Fruit fly (Drosophila melanogaster) whole organism, embryonic: Measurements from ENCODE around the gene CG32032.
A peak's percentile ranks its signal among the peaks of the same experiment; 100 is the strongest.

Source experiments
- CG10274 ChIP-seq: fragments of 200-800 bp; sonication (Bioruptor generic); optimal IDR thresholded peaks from 3 replicates; lab custom pipeline; 2017; ENCODE audit warnings: missing biosample characterization, mild to moderate bottlenecking, missing genetic modification characterization
- CG10431 ChIP-seq: fragments of 200-800 bp; sonication (Bioruptor generic); optimal IDR thresholded peaks from 3 replicates; lab custom pipeline; 2018; ENCODE audit warnings: missing biosample characterization, mild to moderate bottlenecking, missing genetic modification characterization
- CG10543 ChIP-seq: fragments of 200-800 bp; sonication (Bioruptor generic); optimal IDR thresholded peaks from 3 replicates; lab custom pipeline; 2017; ENCODE audit warnings: missing biosample characterization, mild to moderate bottlenecking, missing genetic modification characterization, moderate library complexity
- CG10565 ChIP-seq: fragments of 200-800 bp; sonication (Bioruptor generic); optimal IDR thresholded peaks from 3 replicates; lab custom pipeline; 2016; ENCODE audit warnings: missing biosample characterization, mild to moderate bottlenecking, missing genetic modification characterization
- CG10959 ChIP-seq: fragments of 200-800 bp; sonication (Bioruptor generic); IDR thresholded peaks from 2 replicates; pipeline ENCODE4 v1.3.6; 2022; ENCODE audit warnings: missing biosample characterization, missing genetic modification characterization
- CG11456 ChIP-seq: fragments of 200-800 bp; sonication (Bioruptor generic); IDR thresholded peaks from 3 replicates; pipeline ENCODE4 v1.3.6; 2022; ENCODE audit warnings: missing biosample characterization, missing genetic modification characterization
- CG11695 ChIP-seq: fragments of 200-800 bp; sonication (Bioruptor generic); IDR thresholded peaks from 3 replicates; pipeline ENCODE4 v1.3.6; 2022; ENCODE audit warnings: missing biosample characterization, missing genetic modification characterization
- CG16779 ChIP-seq: fragments of 200-800 bp; sonication (Bioruptor generic); IDR thresholded peaks from 2 replicates; pipeline ENCODE4 v1.3.6; 2022; ENCODE audit warnings: missing biosample characterization, missing genetic modification characterization
- CG17568 ChIP-seq: fragments of 200-800 bp; sonication (Bioruptor generic); optimal IDR thresholded peaks from 2 replicates; lab custom pipeline; 2018; ENCODE audit warnings: missing biosample characterization, mild to moderate bottlenecking, missing genetic modification characterization, moderate library complexity
- CG18764 ChIP-seq: fragments of 200-800 bp; sonication (Bioruptor generic); optimal IDR thresholded peaks from 3 replicates; lab custom pipeline; 2016; ENCODE audit warnings: missing biosample characterization, missing genetic modification characterization
- CG31224 ChIP-seq: fragments of 200-800 bp; sonication (Bioruptor generic); IDR thresholded peaks from 2 replicates; pipeline ENCODE4 v1.3.6; 2022; ENCODE audit warnings: missing biosample characterization, missing genetic modification characterization
- CG31388 ChIP-seq: fragments of 200-800 bp; sonication (Bioruptor generic); optimal IDR thresholded peaks from 2 replicates; lab custom pipeline; 2016; ENCODE audit warnings: missing biosample characterization, missing genetic modification characterization
- CG33557 ChIP-seq: fragments of 200-800 bp; sonication (Bioruptor generic); optimal IDR thresholded peaks from 2 replicates; lab custom pipeline; 2019; ENCODE audit warnings: missing biosample characterization, mild to moderate bottlenecking, missing genetic modification characterization, moderate library complexity
- CG7556 ChIP-seq: fragments of 200-800 bp; sonication (Bioruptor generic); optimal IDR thresholded peaks from 2 replicates; lab custom pipeline; 2017; ENCODE audit warnings: missing biosample characterization, mild to moderate bottlenecking, missing genetic modification characterization
- CG8089 ChIP-seq: fragments of 200-800 bp; sonication (Bioruptor generic); optimal IDR thresholded peaks from 3 replicates; lab custom pipeline; 2016; ENCODE audit warnings: missing biosample characterization, missing genetic modification characterization
- CG8924 ChIP-seq: fragments of 200-800 bp; optimal IDR thresholded peaks from 3 replicates; lab custom pipeline; 2019; ENCODE audit warnings: missing biosample characterization, mild to moderate bottlenecking, missing genetic modification characterization, moderate library complexity
- CG9932 ChIP-seq: fragments of 200-800 bp; sonication (Bioruptor generic); IDR thresholded peaks from 2 replicates; pipeline ENCODE4 v1.3.6; 2022; ENCODE audit warnings: missing biosample characterization, missing genetic modification characterization
- Dbx ChIP-seq: fragments of 200-800 bp; sonication (Bioruptor generic); IDR thresholded peaks from 3 replicates; pipeline ENCODE4 v1.3.6; 2022; ENCODE audit warnings: missing biosample characterization, missing genetic modification characterization
- Dll ChIP-seq: fragments of 200-800 bp; sonication (Bioruptor generic); IDR thresholded peaks from 4 replicates; pipeline ENCODE4 v1.3.6; 2022; ENCODE audit warnings: missing biosample characterization, missing genetic modification characterization; ENCODE audit not compliant: partially characterized antibody
- E2f2 ChIP-seq: fragments of 200-800 bp; sonication (Bioruptor generic); IDR thresholded peaks from 2 replicates; pipeline ENCODE4 v1.3.6; 2022; ENCODE audit warnings: missing biosample characterization, missing genetic modification characterization
- Eip74EF ChIP-seq, 2 experiments: fragments of 200-800 bp in 1 of 2; fragments of >200 bp in 1 of 2; sonication (Bioruptor generic) in 1 of 2; optimal IDR thresholded peaks; 2 replicates each; lab custom pipeline; 2017 to 2019; ENCODE audit warnings: missing biosample characterization in 2 of 2, missing genetic modification characterization in 2 of 2, mild to moderate bottlenecking in 1 of 2, moderate library complexity in 1 of 2
- Gug ChIP-seq: fragments of 200-800 bp; sonication (Bioruptor generic); IDR thresholded peaks from 4 replicates; pipeline ENCODE4 v1.3.6; 2022; ENCODE audit warnings: missing biosample characterization, missing genetic modification characterization
- Hmr ChIP-seq: fragments of 200-800 bp; sonication (Bioruptor generic); optimal IDR thresholded peaks from 3 replicates; lab custom pipeline; 2017; ENCODE audit warnings: mild to moderate bottlenecking, missing biosample characterization, missing genetic modification reagents, missing genetic modification characterization
- Hmx ChIP-seq: fragments of 200-800 bp; sonication (Bioruptor generic); optimal IDR thresholded peaks from 2 replicates; lab custom pipeline; 2016; ENCODE audit warnings: missing biosample characterization, missing genetic modification characterization
- Hr51 ChIP-seq, 2 experiments: fragments of 200-800 bp; sonication (Bioruptor generic); optimal IDR thresholded peaks; 2 replicates in 1 of 2; 3 replicates in 1 of 2; lab custom pipeline; 2016 to 2018; ENCODE audit warnings: missing biosample characterization in 2 of 2, missing genetic modification characterization in 2 of 2, mild to moderate bottlenecking in 1 of 2, moderate library complexity in 1 of 2
- Hr78 ChIP-seq, 2 experiments: fragments of 200-800 bp in 1 of 2; fragments of >200 bp in 1 of 2; sonication (Bioruptor generic) in 1 of 2; optimal IDR thresholded peaks; 2 replicates each; lab custom pipeline; 2017 to 2019; ENCODE audit warnings: missing biosample characterization in 2 of 2, missing genetic modification characterization in 2 of 2, mild to moderate bottlenecking in 1 of 2, moderate library complexity in 1 of 2
- Lhr ChIP-seq: fragments of 200-800 bp; sonication (Bioruptor generic); optimal IDR thresholded peaks from 3 replicates; lab custom pipeline; 2017; ENCODE audit warnings: mild to moderate bottlenecking, missing biosample characterization, missing genetic modification reagents, missing genetic modification characterization
- MESR4 ChIP-seq: fragments of 200-800 bp; sonication (Bioruptor generic); optimal IDR thresholded peaks from 2 replicates; lab custom pipeline; 2018; ENCODE audit warnings: missing biosample characterization, mild to moderate bottlenecking, missing genetic modification characterization, moderate library complexity
- Meics ChIP-seq: fragments of 200-800 bp; sonication (Bioruptor generic); optimal IDR thresholded peaks from 2 replicates; lab custom pipeline; 2017; ENCODE audit warnings: missing biosample characterization, mild to moderate bottlenecking, missing genetic modification characterization
- al ChIP-seq: fragments of 200-800 bp; sonication (Bioruptor generic); IDR thresholded peaks from 2 replicates; pipeline ENCODE4 v1.3.6; 2022; ENCODE audit warnings: missing biosample characterization, missing genetic modification characterization
- ara ChIP-seq: fragments of 200-800 bp; sonication (Bioruptor generic); IDR thresholded peaks from 2 replicates; pipeline ENCODE4 v1.3.6; 2022; ENCODE audit warnings: missing biosample characterization, missing genetic modification characterization
- bsh ChIP-seq, 2 experiments: fragments of 200-800 bp; sonication (Bioruptor generic); optimal IDR thresholded peaks; 2 replicates each; lab custom pipeline; 2017 to 2018; ENCODE audit warnings: mild to moderate bottlenecking in 2 of 2, missing biosample characterization in 2 of 2, missing genetic modification characterization in 2 of 2, moderate library complexity in 1 of 2
- chn ChIP-seq: fragments of 200-800 bp; sonication (Bioruptor generic); optimal IDR thresholded peaks from 2 replicates; lab custom pipeline; 2016; ENCODE audit warnings: missing biosample characterization, missing genetic modification characterization
- esg ChIP-seq: fragments of 200-800 bp; sonication (Bioruptor generic); conservative IDR thresholded peaks from 2 replicates; pipeline ENCODE4 v1.3.6; 2022; ENCODE audit warnings: missing biosample characterization, missing genetic modification characterization
- fd96Cb ChIP-seq: fragments of 200-800 bp; sonication (Bioruptor generic); optimal IDR thresholded peaks from 2 replicates; lab custom pipeline; 2018; ENCODE audit warnings: missing biosample characterization, mild to moderate bottlenecking, missing genetic modification characterization, moderate library complexity
- gcm ChIP-seq: fragments of 200-800 bp; sonication (Bioruptor generic); optimal IDR thresholded peaks from 2 replicates; lab custom pipeline; 2019; ENCODE audit warnings: missing biosample characterization, mild to moderate bottlenecking, missing genetic modification characterization, moderate library complexity
- hkb ChIP-seq, 2 experiments: fragments of 200-800 bp in 1 of 2; fragments of >200 bp in 1 of 2; sonication (Bioruptor generic) in 1 of 2; IDR thresholded peaks in 1 of 2; optimal IDR thresholded peaks in 1 of 2; 2 replicates each; pipeline versions ENCODE4 v1.3.6 to Lab custom; 2017 to 2022; ENCODE audit warnings: missing biosample characterization in 1 of 2, missing genetic modification characterization in 1 of 2
- lilli ChIP-seq: fragments of 200-800 bp; sonication (Bioruptor generic); optimal IDR thresholded peaks from 3 replicates; lab custom pipeline; 2016; ENCODE audit warnings: missing biosample characterization, missing genetic modification characterization
- mam ChIP-seq: fragments of 200-800 bp; sonication (Bioruptor generic); optimal IDR thresholded peaks from 3 replicates; lab custom pipeline; 2016; ENCODE audit warnings: missing biosample characterization, missing genetic modification characterization
- nmo ChIP-seq: fragments of 200-800 bp; sonication (Bioruptor generic); optimal IDR thresholded peaks from 2 replicates; lab custom pipeline; 2018; ENCODE audit warnings: missing biosample characterization, mild to moderate bottlenecking, missing genetic modification characterization, moderate library complexity
- peb ChIP-seq: fragments of 200-800 bp; sonication (Bioruptor generic); IDR thresholded peaks from 2 replicates; pipeline ENCODE4 v1.3.6; 2022; ENCODE audit warnings: missing biosample characterization, missing genetic modification characterization
- phol ChIP-seq: fragments of 200-800 bp; sonication (Bioruptor generic); optimal IDR thresholded peaks from 3 replicates; lab custom pipeline; 2018; ENCODE audit warnings: missing biosample characterization, mild to moderate bottlenecking, missing genetic modification characterization, moderate library complexity
- prd ChIP-seq, 3 experiments: fragments of >200 bp in 2 of 3; fragments of 200-800 bp in 1 of 3; sonication (Bioruptor generic) in 1 of 3; optimal IDR thresholded peaks in 2 of 3; IDR thresholded peaks in 1 of 3; 2 replicates in 2 of 3; 3 replicates in 1 of 3; pipeline versions ENCODE4 v1.3.6 to Lab custom; 2017 to 2022; ENCODE audit warnings: missing biosample characterization in 1 of 3, missing genetic modification characterization in 1 of 3
- sqz ChIP-seq: fragments of 200-800 bp; sonication (Bioruptor generic); optimal IDR thresholded peaks from 3 replicates; lab custom pipeline; 2018; ENCODE audit warnings: missing biosample characterization, mild to moderate bottlenecking, missing genetic modification characterization
- stwl ChIP-seq: fragments of 200-800 bp; sonication (Bioruptor generic); optimal IDR thresholded peaks from 3 replicates; lab custom pipeline; 2018; ENCODE audit warnings: missing biosample characterization, mild to moderate bottlenecking, missing genetic modification characterization, moderate library complexity
- wdn ChIP-seq: fragments of 200-800 bp; sonication (Bioruptor generic); IDR thresholded peaks from 2 replicates; pipeline ENCODE4 v1.3.6; 2022; ENCODE audit warnings: missing biosample characterization, missing genetic modification characterization
- z ChIP-seq: fragments of 200-800 bp; sonication (Bioruptor generic); IDR thresholded peaks from 3 replicates; pipeline ENCODE4 v1.3.6; 2022; ENCODE audit warnings: missing biosample characterization, missing genetic modification characterization

Gene CG32032

DNA sequence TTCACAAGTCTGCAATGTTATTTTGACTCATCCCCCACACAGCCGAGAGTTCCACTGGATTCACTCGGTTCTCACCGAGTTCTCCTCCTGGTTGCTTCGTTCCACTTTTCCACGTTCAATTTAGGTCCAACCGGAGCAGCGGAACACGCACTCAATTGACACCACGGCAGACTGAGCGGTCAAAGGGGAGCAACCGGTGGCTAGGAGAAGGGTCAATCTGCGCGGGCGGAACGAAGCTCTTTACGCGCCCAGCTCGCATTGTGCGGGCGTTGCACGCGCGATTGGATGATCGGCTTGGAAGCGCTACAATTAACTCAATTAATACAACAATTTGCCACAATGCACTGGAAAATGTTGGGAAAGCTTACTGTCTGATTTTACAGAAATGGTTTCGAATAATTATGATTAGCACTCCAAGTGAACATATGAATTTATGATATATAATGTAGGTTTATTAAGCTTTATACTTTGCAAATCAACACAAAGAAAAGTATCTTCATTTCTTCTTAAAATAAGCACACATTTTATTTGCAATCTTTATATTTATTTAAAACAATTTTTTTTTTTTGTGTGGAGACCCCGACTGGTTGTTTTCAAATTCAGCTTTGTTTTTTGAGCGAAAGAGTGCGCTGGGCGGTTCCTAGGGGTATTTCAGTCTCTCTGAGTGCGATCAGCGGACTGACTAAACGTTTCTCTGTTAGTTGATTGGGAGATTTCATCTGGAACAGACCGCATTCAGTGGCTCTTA is at the start of gene CG32032:
Gene CG32032, plus strand, starts transcription at position 698 of the 748 bp plus-strand sequence.
- TF ChIP-seq chn (GFP tag; lab: Kevin White, UChicago): no peak
- TF ChIP-seq Eip74EF (GFP tag; optimal IDR thresholded peaks at IDR 0.05; lab: Kevin White, UChicago): no peak
- no peak for TF ChIP-seq CG8089
- TF ChIP-seq ara (GFP tag; lab: Robert Waterston, UW): no peak
- no peak for TF ChIP-seq CG31388 (GFP tag; lab: Kevin White, UChicago)
- TF ChIP-seq fd96Cb: peak; percentile 2
- TF ChIP-seq lilli (GFP tag; lab: Kevin White, UChicago): no peak
- no peak for TF ChIP-seq Dll (GFP tag; lab: Robert Waterston, UW)
- TF ChIP-seq Gug (GFP tag; lab: Robert Waterston, UW): no peak
- 0 out of 2 replicates have a peak, but pooled peaks have one; percentile 12 for TF ChIP-seq CG10959
- TF ChIP-seq peb (GFP tag; lab: Robert Waterston, UW): no peak
- peak in 1 of 2 experiments; percentile 51 for TF ChIP-seq Hr51 (GFP tag; optimal IDR thresholded peaks at IDR 0.05; lab: Kevin White, UChicago)
- TF ChIP-seq sqz: no peak
- TF ChIP-seq prd (optimal IDR thresholded peaks at IDR 0.05; lab: Kevin White, UChicago): no peak
- no peak; the same call in 2 of the 3 replicates for TF ChIP-seq prd (GFP tag; IDR thresholded peaks at IDR 0.05; lab: Robert Waterston, UW)
- TF ChIP-seq CG11695 (GFP tag; lab: Robert Waterston, UW): 0 out of 3 replicates have a peak, but pooled peaks have one; percentile 6
- no peak for TF ChIP-seq CG17568 (GFP tag; lab: Kevin White, UChicago)
- TF ChIP-seq E2f2 (GFP tag; lab: Robert Waterston, UW): 0 out of 2 replicates have a peak, but pooled peaks have one; percentile 12
- no peak for TF ChIP-seq al (GFP tag; lab: Robert Waterston, UW)
- peak; percentile 37 for TF ChIP-seq Meics
- TF ChIP-seq gcm (GFP tag; lab: Kevin White, UChicago): peak; percentile 53
- TF ChIP-seq Hr78 (GFP tag; optimal IDR thresholded peaks at IDR 0.05; lab: Kevin White, UChicago): peak in 1 of 2 experiments; percentile 64
- TF ChIP-seq z (GFP tag; lab: Robert Waterston, UW): peak; percentile 68
- no peak for TF ChIP-seq hkb (optimal IDR thresholded peaks at IDR 0.05; lab: Kevin White, UChicago)
- 0 out of 2 replicates have a peak, but pooled peaks have one; percentile 8 for TF ChIP-seq hkb (GFP tag; IDR thresholded peaks at IDR 0.05; lab: Robert Waterston, UW)
- TF ChIP-seq CG8924: peak; percentile 10
- TF ChIP-seq Dbx: no peak
- TF ChIP-seq CG10274: no peak
- no peak for TF ChIP-seq stwl (tag; lab: Kevin White, UChicago)
- no peak for TF ChIP-seq CG33557
- TF ChIP-seq Lhr: no peak
- TF ChIP-seq CG31224 (GFP tag; lab: Robert Waterston, UW): no peak
- peak; percentile 10 for TF ChIP-seq nmo
- TF ChIP-seq CG10565: no peak
- peak; percentile 51 for TF ChIP-seq Hmr (GFP tag; lab: Kevin White, UChicago)
- TF ChIP-seq Hmx: no peak
- no peak for TF ChIP-seq CG7556
- TF ChIP-seq esg: no peak
- TF ChIP-seq CG11456 (GFP tag; lab: Robert Waterston, UW): 0 out of 3 replicates have a peak, but pooled peaks have one; percentile 62
- TF ChIP-seq MESR4 (GFP tag; lab: Kevin White, UChicago): no peak
- no peak for TF ChIP-seq CG18764 (GFP tag; lab: Kevin White, UChicago)
- TF ChIP-seq bsh (GFP tag; optimal IDR thresholded peaks at IDR 0.05; lab: Kevin White, UChicago): no peak
- no peak for TF ChIP-seq CG10431 (GFP tag; lab: Kevin White, UChicago)
- TF ChIP-seq CG9932 (GFP tag; lab: Robert Waterston, UW): peak; percentile 24; the same call in 1 of the 2 replicates
- no peak for TF ChIP-seq mam (GFP tag; lab: Kevin White, UChicago)
- TF ChIP-seq CG10543: peak; percentile 11
- TF ChIP-seq wdn (GFP tag; lab: Robert Waterston, UW): 0 out of 2 replicates have a peak, but pooled peaks have one; percentile 5
- 0 out of 2 replicates have a peak, but pooled peaks have one; percentile 44 for TF ChIP-seq CG16779
- peak; percentile 24 for TF ChIP-seq phol (tag; lab: Kevin White, UChicago)
